Fruit fly (Drosophila melanogaster): ENCODE data around the gene NTPase.

NTPase gene

dm6 chr2L:2856960-2857584, 28.6 kb downstream of the NTPase start, which contains the start of gene CG2991 (continued):
- TF ChIP-seq Mes4 (GFP tag; optimal IDR thresholded peaks at IDR 0.05) (no peak), ems (GFP tag; optimal IDR thresholded peaks at IDR 0.05) (no peak), jigr1 (GFP tag; IDR thresholded peaks at IDR 0.05) (no peak), sob (GFP tag; IDR thresholded peaks at IDR 0.05) (peak; percentile 57), HLH3B (GFP tag; IDR thresholded peaks at IDR 0.05) (no peak), Dip3 (GFP tag; optimal IDR thresholded peaks at IDR 0.05) (no peak), Ets97D (GFP tag; optimal IDR thresholded peaks at IDR 0.05) (peak; percentile 87), Abd-B (GFP tag; optimal IDR thresholded peaks at IDR 0.05) (peak; percentile 36), pfk (GFP tag; optimal IDR thresholded peaks at IDR 0.05) (no peak), trem (tag; optimal IDR thresholded peaks at IDR 0.05) (peak; percentile 78), emc (GFP tag; optimal IDR thresholded peaks at IDR 0.05) (no peak), CG4424 (GFP tag; optimal IDR thresholded peaks at IDR 0.05) (no peak), luna (GFP tag; optimal IDR thresholded peaks at IDR 0.05) (no peak), fd64A (GFP tag; optimal IDR thresholded peaks at IDR 0.05) (no peak), shn (GFP tag; optimal IDR thresholded peaks at IDR 0.05) (no peak), CG5245 (GFP tag; optimal IDR thresholded peaks at IDR 0.05) (no peak), CG11696 (GFP tag; IDR thresholded peaks at IDR 0.05) (no peak), Med (GFP tag) (peak; percentile 85), CG3065 (GFP tag; optimal IDR thresholded peaks at IDR 0.05) (no peak), CG10979 (tag; optimal IDR thresholded peaks at IDR 0.05) (peak; percentile 11), Doc2 (GFP tag; IDR thresholded peaks at IDR 0.05) (no peak), lab (GFP tag; optimal IDR thresholded peaks at IDR 0.05) (peak; percentile 36), CG6689 (GFP tag; IDR thresholded peaks at IDR 0.05) (no peak), CG7745 (tag; optimal IDR thresholded peaks at IDR 0.05) (no peak), CG10321 (GFP tag; IDR thresholded peaks at IDR 0.05) (no peak), dm (GFP tag; optimal IDR thresholded peaks at IDR 0.05) (peak; percentile 8), h (optimal IDR thresholded peaks at IDR 0.05) (no peak), CG3281 (GFP tag; optimal IDR thresholded peaks at IDR 0.05) (peak; percentile 6), esg (GFP tag; conservative IDR thresholded peaks at IDR 0.05) (no peak), CG6175 (GFP tag; IDR thresholded peaks at IDR 0.05) (no peak), CG1792 (GFP tag; optimal IDR thresholded peaks at IDR 0.05) (no peak), CoRest (tag; optimal IDR thresholded peaks at IDR 0.05) (peak; percentile 16), CG1024 (GFP tag; IDR thresholded peaks at IDR 0.05) (no peak), da (GFP tag; optimal IDR thresholded peaks at IDR 0.05) (no peak), Fer1 (GFP tag; optimal IDR thresholded peaks at IDR 0.05) (peak; percentile 55), wek (GFP tag; optimal IDR thresholded peaks at IDR 0.05) (no peak), psq (GFP tag; optimal IDR thresholded peaks at IDR 0.05) (no peak), grau (tag; optimal IDR thresholded peaks at IDR 0.05) (peak; percentile 45), CG14965 (GFP tag; optimal IDR thresholded peaks at IDR 0.05; ENCODE audit: borderline replicate concordance) (no peak), CG11695 (GFP tag; IDR thresholded peaks at IDR 0.05) (no peak), CG1529 (GFP tag; optimal IDR thresholded peaks at IDR 0.05) (no peak), ftz-f1 (GFP tag; optimal IDR thresholded peaks at IDR 0.05) (peak; percentile 15), CG15011 (GFP tag; optimal IDR thresholded peaks at IDR 0.05) (no peak), gro (GFP tag; optimal IDR thresholded peaks at IDR 0.05) (peak; percentile 48), Nf-YC (tag; optimal IDR thresholded peaks at IDR 0.05) (peak; percentile 58), CG12155 (GFP tag; optimal IDR thresholded peaks at IDR 0.05) (peak; percentile 20), Hand (GFP tag; optimal IDR thresholded peaks at IDR 0.05) (no peak), nau (GFP tag; optimal IDR thresholded peaks at IDR 0.05) (no peak), Chrac-16 (GFP tag; optimal IDR thresholded peaks at IDR 0.05) (no peak), pb (GFP tag; optimal IDR thresholded peaks at IDR 0.05) (no peak), CG15601 (tag; optimal IDR thresholded peaks at IDR 0.05) (peak; percentile 35), CG2202 (tag; optimal IDR thresholded peaks at IDR 0.05) (no peak)

Data from whole organism, embryonic.